Fruit fly (Drosophila melanogaster) whole organism, embryonic: ENCODE data around the gene CG9581.
"Not testable (repeated sequence)": the region's sequence is repeated elsewhere in the genome, so short reads cannot be mapped to it uniquely, and the experiment has no call there.

Experiments
- CG11398 ChIP-seq: fragments of 200-800 bp; sonication (Bioruptor generic); optimal IDR thresholded peaks from 2 replicates; lab custom pipeline; 2016; ENCODE audit warnings: missing biosample characterization, missing genetic modification characterization
- CG12155 ChIP-seq: fragments of 200-800 bp; sonication (Bioruptor generic); optimal IDR thresholded peaks from 3 replicates; lab custom pipeline; 2016; ENCODE audit warnings: missing biosample characterization, missing genetic modification characterization
- CG12236 ChIP-seq: fragments of 200-800 bp; sonication (Bioruptor generic); optimal IDR thresholded peaks from 2 replicates; lab custom pipeline; 2016; ENCODE audit warnings: missing biosample characterization, missing genetic modification characterization
- CG13624 ChIP-seq: fragments of 200-800 bp; sonication (Bioruptor generic); optimal IDR thresholded peaks from 2 replicates; lab custom pipeline; 2016; ENCODE audit warnings: missing biosample characterization, missing genetic modification characterization
- CG1602 ChIP-seq: fragments of 200-800 bp; sonication (Bioruptor generic); optimal IDR thresholded peaks from 3 replicates; lab custom pipeline; 2016; ENCODE audit warnings: missing biosample characterization, missing genetic modification characterization
- CG1647 ChIP-seq: fragments of 200-800 bp; sonication (Bioruptor generic); optimal IDR thresholded peaks from 3 replicates; lab custom pipeline; 2016; ENCODE audit warnings: missing biosample characterization, missing genetic modification characterization
- CG16815 ChIP-seq: fragments of 200-800 bp; sonication (Bioruptor generic); optimal IDR thresholded peaks from 3 replicates; lab custom pipeline; 2017; ENCODE audit warnings: missing biosample characterization, mild to moderate bottlenecking, missing genetic modification characterization
- CG17359 ChIP-seq: fragments of 200-800 bp; sonication (Bioruptor generic); optimal IDR thresholded peaks from 3 replicates; lab custom pipeline; 2018; ENCODE audit warnings: missing biosample characterization, mild to moderate bottlenecking, missing genetic modification characterization, moderate library complexity
- CG18599 ChIP-seq: fragments of 200-800 bp; sonication (Bioruptor generic); optimal IDR thresholded peaks from 3 replicates; lab custom pipeline; 2017; ENCODE audit warnings: missing biosample characterization, missing genetic modification characterization, mild to moderate bottlenecking, moderate library complexity, missing genetic modification reagents
- CG2116 ChIP-seq: fragments of 200-800 bp; sonication (Bioruptor generic); optimal IDR thresholded peaks from 3 replicates; lab custom pipeline; 2018; ENCODE audit warnings: missing biosample characterization, mild to moderate bottlenecking, missing genetic modification characterization
- CG30431 ChIP-seq: fragments of 200-800 bp; sonication (Bioruptor generic); optimal IDR thresholded peaks from 2 replicates; lab custom pipeline; 2017; ENCODE audit warnings: missing biosample characterization, missing genetic modification characterization
- CG33557 ChIP-seq: fragments of 200-800 bp; sonication (Bioruptor generic); optimal IDR thresholded peaks from 2 replicates; lab custom pipeline; 2019; ENCODE audit warnings: missing biosample characterization, mild to moderate bottlenecking, missing genetic modification characterization, moderate library complexity
- CG4617 ChIP-seq: fragments of 200-800 bp; sonication (Bioruptor generic); optimal IDR thresholded peaks from 3 replicates; lab custom pipeline; 2016; ENCODE audit warnings: missing biosample characterization, missing genetic modification characterization, borderline replicate concordance
- CG4707 ChIP-seq: fragments of 200-800 bp; sonication (Bioruptor generic); optimal IDR thresholded peaks from 2 replicates; lab custom pipeline; 2018; ENCODE audit warnings: missing biosample characterization, mild to moderate bottlenecking, missing genetic modification characterization, moderate library complexity
- CG6175 ChIP-seq: fragments of 200-800 bp; sonication (Bioruptor generic); IDR thresholded peaks from 3 replicates; pipeline ENCODE4 v1.3.6; 2022; ENCODE audit warnings: missing biosample characterization, missing genetic modification characterization
- CG6254 ChIP-seq: fragments of 200-800 bp; sonication (Bioruptor generic); optimal IDR thresholded peaks from 3 replicates; lab custom pipeline; 2017; ENCODE audit warnings: mild to moderate bottlenecking, missing biosample characterization, missing genetic modification reagents, missing genetic modification characterization
- CG9437 ChIP-seq: fragments of 200-800 bp; sonication (Bioruptor generic); optimal IDR thresholded peaks from 2 replicates; lab custom pipeline; 2018; ENCODE audit warnings: missing biosample characterization, mild to moderate bottlenecking, missing genetic modification characterization
- CTCF ChIP-seq: fragments of 200-800 bp; sonication (Bioruptor generic); optimal IDR thresholded peaks from 2 replicates; lab custom pipeline; 2017; ENCODE audit warnings: missing biosample characterization, mild to moderate bottlenecking, missing genetic modification characterization, moderate library complexity
- Dip2 ChIP-seq: fragments of 200-800 bp; sonication (Bioruptor generic); IDR thresholded peaks from 2 replicates; pipeline ENCODE4 v1.3.6; 2022; ENCODE audit warnings: missing biosample characterization, missing genetic modification characterization
- E2f2 ChIP-seq: fragments of 200-800 bp; sonication (Bioruptor generic); IDR thresholded peaks from 2 replicates; pipeline ENCODE4 v1.3.6; 2022; ENCODE audit warnings: missing biosample characterization, missing genetic modification characterization
- H2.0 ChIP-seq: fragments of 200-800 bp; sonication (Bioruptor generic); IDR thresholded peaks from 2 replicates; pipeline ENCODE4 v1.3.6; 2022; ENCODE audit warnings: missing biosample characterization, missing genetic modification characterization
- HLH3B ChIP-seq: fragments of 200-800 bp; sonication (Bioruptor generic); IDR thresholded peaks from 2 replicates; pipeline ENCODE4 v1.3.6; 2022; ENCODE audit warnings: missing biosample characterization, missing genetic modification characterization
- HLH4C ChIP-seq: fragments of 200-800 bp; sonication (Bioruptor generic); IDR thresholded peaks from 3 replicates; pipeline ENCODE4 v1.3.6; 2022; ENCODE audit warnings: missing biosample characterization, missing genetic modification characterization; ENCODE audit not compliant: partially characterized antibody
- Hey ChIP-seq: fragments of 200-800 bp; sonication (Bioruptor generic); optimal IDR thresholded peaks from 3 replicates; lab custom pipeline; 2018; ENCODE audit warnings: missing biosample characterization, mild to moderate bottlenecking, missing genetic modification characterization
- Hmx ChIP-seq: fragments of 200-800 bp; sonication (Bioruptor generic); optimal IDR thresholded peaks from 2 replicates; lab custom pipeline; 2016; ENCODE audit warnings: missing biosample characterization, missing genetic modification characterization
- Hsf ChIP-seq: fragments of 200-800 bp; sonication (Bioruptor generic); optimal IDR thresholded peaks from 3 replicates; lab custom pipeline; 2016; ENCODE audit warnings: missing biosample characterization, missing genetic modification characterization
- Kr ChIP-seq: fragments of 200-800 bp; sonication (Bioruptor generic); optimal IDR thresholded peaks from 2 replicates; lab custom pipeline; 2017; ENCODE audit warnings: missing biosample characterization, mild to moderate bottlenecking, missing genetic modification characterization
- Myb ChIP-seq: fragments of 200-800 bp; sonication (Bioruptor generic); optimal IDR thresholded peaks from 2 replicates; lab custom pipeline; 2016; ENCODE audit warnings: missing biosample characterization, missing genetic modification characterization
- NC2β ChIP-seq: fragments of 200-800 bp; sonication (Bioruptor generic); optimal IDR thresholded peaks from 2 replicates; lab custom pipeline; 2016; ENCODE audit warnings: missing biosample characterization, missing genetic modification characterization
- Nf-YA ChIP-seq: fragments of 200-800 bp; sonication (Bioruptor generic); IDR thresholded peaks from 2 replicates; pipeline ENCODE4 v1.3.6; 2022; ENCODE audit warnings: missing biosample characterization, missing genetic modification characterization
- NfI ChIP-seq: fragments of 200-800 bp; sonication (Bioruptor generic); optimal IDR thresholded peaks from 3 replicates; lab custom pipeline; 2018; ENCODE audit warnings: missing biosample characterization, mild to moderate bottlenecking, missing genetic modification characterization, moderate library complexity
- Oli ChIP-seq: fragments of 200-800 bp; sonication (Bioruptor generic); optimal IDR thresholded peaks from 2 replicates; lab custom pipeline; 2018; ENCODE audit warnings: missing biosample characterization, mild to moderate bottlenecking, missing genetic modification characterization, moderate library complexity
- PHDP ChIP-seq: fragments of 200-800 bp; sonication (Bioruptor generic); optimal IDR thresholded peaks from 3 replicates; lab custom pipeline; 2018; ENCODE audit warnings: missing biosample characterization, mild to moderate bottlenecking, missing genetic modification characterization, moderate library complexity
- Ptx1 ChIP-seq: fragments of 200-800 bp; sonication (Bioruptor generic); IDR thresholded peaks from 2 replicates; pipeline ENCODE4 v1.3.6; 2022; ENCODE audit warnings: missing biosample characterization, missing genetic modification characterization
- Tbp ChIP-seq: fragments of >200 bp; optimal IDR thresholded peaks from 2 replicates; lab custom pipeline; 2018; ENCODE audit warnings: missing biosample characterization, missing genetic modification characterization
- amos ChIP-seq: fragments of 200-800 bp; sonication (Bioruptor generic); IDR thresholded peaks from 2 replicates; pipeline ENCODE4 v1.3.6; 2022; ENCODE audit warnings: missing biosample characterization, missing genetic modification characterization; ENCODE audit not compliant: partially characterized antibody
- dm ChIP-seq: fragments of 200-800 bp; sonication (Bioruptor generic); optimal IDR thresholded peaks from 3 replicates; lab custom pipeline; 2016; ENCODE audit warnings: missing biosample characterization, missing genetic modification characterization
- eyg ChIP-seq: fragments of 200-800 bp; sonication (Bioruptor generic); optimal IDR thresholded peaks from 3 replicates; lab custom pipeline; 2016; ENCODE audit warnings: missing biosample characterization, missing genetic modification characterization
- gsb-n ChIP-seq: fragments of 200-800 bp; sonication (Bioruptor generic); optimal IDR thresholded peaks from 3 replicates; lab custom pipeline; 2018; ENCODE audit warnings: missing biosample characterization, mild to moderate bottlenecking, missing genetic modification characterization
- ham ChIP-seq: fragments of 200-800 bp; sonication (Bioruptor generic); IDR thresholded peaks from 2 replicates; pipeline ENCODE4 v1.3.6; 2022; ENCODE audit warnings: missing biosample characterization, missing genetic modification characterization
- her ChIP-seq: fragments of 200-800 bp; sonication (Bioruptor generic); optimal IDR thresholded peaks from 2 replicates; lab custom pipeline; 2016; ENCODE audit warnings: missing biosample characterization, missing genetic modification characterization
- ken ChIP-seq: fragments of 200-800 bp; sonication (Bioruptor generic); IDR thresholded peaks from 3 replicates; pipeline ENCODE4 v1.3.6; 2022; ENCODE audit warnings: missing biosample characterization, missing genetic modification characterization
- lbe ChIP-seq: fragments of 200-800 bp; sonication (Bioruptor generic); optimal IDR thresholded peaks from 2 replicates; lab custom pipeline; 2016; ENCODE audit warnings: missing biosample characterization, mild to moderate bottlenecking, missing genetic modification characterization
- nerfin-2 ChIP-seq: fragments of 200-800 bp; sonication (Bioruptor generic); IDR thresholded peaks from 2 replicates; pipeline ENCODE4 v1.3.6; 2022; ENCODE audit warnings: missing biosample characterization, missing genetic modification characterization; ENCODE audit not compliant: partially characterized antibody
- schlank ChIP-seq: fragments of 200-800 bp; sonication (Bioruptor generic); optimal IDR thresholded peaks from 2 replicates; lab custom pipeline; 2018; ENCODE audit warnings: missing biosample characterization, mild to moderate bottlenecking, missing genetic modification characterization
- slbo ChIP-seq: fragments of 200-800 bp; sonication (Bioruptor generic); IDR thresholded peaks from 2 replicates; pipeline ENCODE4 v1.3.6; 2022; ENCODE audit warnings: missing biosample characterization, missing genetic modification characterization
- slou ChIP-seq: fragments of 200-800 bp; sonication (Bioruptor generic); optimal IDR thresholded peaks from 3 replicates; lab custom pipeline; 2016; ENCODE audit warnings: missing biosample characterization, missing genetic modification characterization
- slp2 ChIP-seq: fragments of 200-800 bp; sonication (Bioruptor generic); optimal IDR thresholded peaks from 2 replicates; lab custom pipeline; 2016; ENCODE audit warnings: missing biosample characterization, missing genetic modification characterization
- sr ChIP-seq: fragments of 200-800 bp; sonication (Bioruptor generic); IDR thresholded peaks from 3 replicates; pipeline ENCODE4 v1.3.6; 2022; ENCODE audit warnings: missing biosample characterization, missing genetic modification characterization
- tio ChIP-seq: fragments of 200-800 bp; sonication (Bioruptor generic); optimal IDR thresholded peaks from 2 replicates; lab custom pipeline; 2017; ENCODE audit warnings: missing biosample characterization, missing genetic modification characterization, inconsistent platforms

CG9581 gene

DNA sequence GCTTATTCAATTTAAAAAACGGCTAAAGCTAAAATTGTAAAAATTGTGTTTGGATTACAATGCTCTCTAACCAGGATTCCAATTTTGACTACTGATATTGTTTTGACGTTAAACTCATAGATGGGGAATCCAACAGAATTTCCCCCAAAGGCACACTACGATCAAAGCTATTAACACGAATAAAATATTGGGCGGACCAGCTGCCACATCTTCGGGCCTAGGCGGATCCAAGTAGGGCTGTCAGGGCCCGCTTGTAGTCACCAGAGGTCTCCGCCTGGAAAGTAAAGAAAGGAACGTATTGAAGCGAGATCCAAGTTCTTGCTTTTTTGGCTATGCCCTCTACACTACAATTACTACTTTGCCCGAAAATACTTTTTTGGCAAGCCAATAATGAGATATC, 8.8 kb upstream of the CG9581 start, which contains the start of gene Sdic1:
Gene Sdic1, minus strand, starts transcription at position 101 of the 400 bp plus-strand sequence.
- TF ChIP-seq NC2β; CG13624 (GFP tag; lab: Kevin White, UChicago); CG1647 (GFP tag; lab: Kevin White, UChicago): not testable (repeated sequence)

dm6 chrX:20173464-20173995, 3.7 kb upstream of the CG9581 start, which contains the start of gene AnxB10:
AnxB10 (minus strand) TSS chrX:20173514.
- TF ChIP-seq Hsf = peak; percentile 62
- peak; percentile 82 for TF ChIP-seq lbe (GFP tag; lab: Kevin White, UChicago)
- TF ChIP-seq Tbp (GFP tag; lab: Kevin White, UChicago) = no peak
- no peak for TF ChIP-seq CTCF (GFP tag; lab: Kevin White, UChicago)
- no peak for TF ChIP-seq CG4707 (GFP tag; lab: Kevin White, UChicago)
- TF ChIP-seq slbo (GFP tag; lab: Robert Waterston, UW) = peak; percentile 54
- TF ChIP-seq CG16815 (GFP tag; lab: Kevin White, UChicago) = no peak
- no peak for TF ChIP-seq amos (GFP tag; lab: Robert Waterston, UW)
- TF ChIP-seq NfI (GFP tag; lab: Kevin White, UChicago) = peak; percentile 37
- TF ChIP-seq CG9437 (GFP tag; lab: Kevin White, UChicago) = peak; percentile 49
- TF ChIP-seq slou = no peak
- TF ChIP-seq CG6254 (GFP tag; lab: Kevin White, UChicago) = peak; percentile 32
- no peak for TF ChIP-seq dm
- TF ChIP-seq Dip2 (GFP tag; lab: Robert Waterston, UW) = no peak
- peak; percentile 43 for TF ChIP-seq CG12155 (GFP tag; lab: Kevin White, UChicago)
- TF ChIP-seq Hey (tag; lab: Kevin White, UChicago) = no peak
- TF ChIP-seq schlank (tag; lab: Kevin White, UChicago) = no peak
- no peak for TF ChIP-seq CG6175 (GFP tag; lab: Robert Waterston, UW)
- no peak for TF ChIP-seq CG4617
- peak; percentile 27 for TF ChIP-seq CG1602 (GFP tag; lab: Kevin White, UChicago)
- peak; percentile 56; the same call in 1 of the 2 replicates for TF ChIP-seq HLH3B (GFP tag; lab: Robert Waterston, UW)
- TF ChIP-seq CG2116 (GFP tag; lab: Kevin White, UChicago) = no peak
- TF ChIP-seq CG17359 (tag; lab: Kevin White, UChicago) = peak; percentile 57
- no peak for TF ChIP-seq CG33557 (GFP tag; lab: Kevin White, UChicago)
- peak; percentile 76 for TF ChIP-seq CG18599
- TF ChIP-seq gsb-n = peak; percentile 14
- peak; percentile 36 for TF ChIP-seq PHDP (tag; lab: Kevin White, UChicago)
- TF ChIP-seq ken (GFP tag; lab: Robert Waterston, UW) = no peak
- no peak for TF ChIP-seq Nf-YA
- TF ChIP-seq Oli (tag; lab: Kevin White, UChicago) = peak; percentile 69
- TF ChIP-seq tio (GFP tag; lab: Kevin White, UChicago) = no peak
- no peak for TF ChIP-seq CG12236 (GFP tag; lab: Kevin White, UChicago)
- TF ChIP-seq sr (GFP tag; lab: Robert Waterston, UW) = no peak
- TF ChIP-seq nerfin-2 (GFP tag; lab: Robert Waterston, UW) = no peak
- no peak for TF ChIP-seq her
- TF ChIP-seq E2f2 = 0 out of 2 replicates have a peak, but pooled peaks have one; percentile 23
- no peak for TF ChIP-seq eyg (GFP tag; lab: Kevin White, UChicago)
- TF ChIP-seq Ptx1 (GFP tag; lab: Robert Waterston, UW) = peak; percentile 69
- no peak for TF ChIP-seq CG30431 (GFP tag; lab: Kevin White, UChicago)
- peak; percentile 58 for TF ChIP-seq slp2 (GFP tag; lab: Kevin White, UChicago)
- no peak for TF ChIP-seq HLH4C (GFP tag; lab: Robert Waterston, UW)
- TF ChIP-seq Hmx = no peak
- TF ChIP-seq CG11398 (GFP tag; lab: Kevin White, UChicago) = no peak
- TF ChIP-seq Myb (GFP tag; lab: Kevin White, UChicago) = peak; percentile 4
- TF ChIP-seq Kr (GFP tag; lab: Kevin White, UChicago) = no peak
- no peak for TF ChIP-seq ham (GFP tag; lab: Robert Waterston, UW)
- no peak for TF ChIP-seq H2.0 (GFP tag; lab: Robert Waterston, UW)
